Fruit fly (Drosophila melanogaster): ENCODE results near the gene Flad1.

The Flad1 gene

DNA sequence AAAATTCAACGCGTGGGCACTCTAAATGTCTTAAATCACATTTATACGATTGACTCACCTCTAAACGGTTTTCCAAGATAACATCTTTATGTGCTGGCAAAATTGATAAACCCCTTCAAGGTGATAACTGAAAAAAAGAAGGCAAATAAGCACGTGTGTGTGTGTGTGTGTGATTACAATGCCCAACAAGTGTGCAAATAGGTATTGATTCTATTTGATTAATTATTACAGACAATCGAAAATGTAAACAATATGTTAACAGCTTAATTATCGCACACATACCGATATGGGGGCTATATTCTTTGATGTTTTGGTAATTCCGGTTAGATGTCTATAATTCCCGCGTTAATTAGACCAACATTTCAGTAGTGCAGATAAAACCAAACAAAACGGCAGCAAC, 16.8 kb downstream of the Flad1 start:
- TF ChIP-seq noc (tag; optimal IDR thresholded peaks at IDR 0.05): no peak

DNA sequence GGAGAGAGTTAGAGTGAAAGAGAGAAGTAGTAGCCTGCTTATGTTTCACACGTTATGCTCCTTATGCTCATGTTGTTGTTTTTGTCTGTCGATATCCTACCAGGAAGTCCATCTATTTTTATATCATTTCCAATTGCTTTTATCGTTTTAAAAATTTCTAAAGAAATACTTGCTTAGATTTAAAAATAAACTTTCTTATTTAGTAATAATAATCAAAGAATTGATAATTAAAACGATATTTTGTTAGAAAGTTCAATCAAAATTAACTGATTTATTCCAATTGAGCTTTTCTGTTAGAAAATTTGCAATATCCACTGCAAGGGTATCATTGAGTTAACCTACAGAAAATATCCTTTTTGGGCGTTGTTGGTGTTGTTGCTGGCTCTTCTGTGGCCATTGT, 33.5 kb downstream of the Flad1 start:
- no peak for TF ChIP-seq noc (tag; optimal IDR thresholded peaks at IDR 0.05)

DNA sequence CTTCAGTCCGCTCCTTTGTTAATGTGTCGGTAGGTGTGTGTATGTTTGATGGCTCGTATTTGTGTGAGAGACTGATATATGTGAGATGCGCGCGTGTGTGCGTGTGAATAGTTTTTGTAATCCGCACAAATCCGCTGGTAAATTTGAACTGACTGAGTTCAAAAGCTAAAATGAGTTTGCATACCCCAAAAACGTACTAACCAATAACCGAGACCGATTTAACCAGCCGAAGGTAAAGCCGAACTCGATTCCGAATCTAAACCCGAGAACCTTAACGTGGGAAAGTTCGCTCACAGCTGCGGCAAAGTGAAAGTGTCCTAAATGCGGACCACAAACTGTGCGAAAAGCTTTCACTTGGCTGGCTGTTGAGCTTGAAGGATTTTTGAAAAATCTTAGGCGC, 34.7 kb downstream of the Flad1 start:
- no peak for TF ChIP-seq noc (tag; optimal IDR thresholded peaks at IDR 0.05)

DNA sequence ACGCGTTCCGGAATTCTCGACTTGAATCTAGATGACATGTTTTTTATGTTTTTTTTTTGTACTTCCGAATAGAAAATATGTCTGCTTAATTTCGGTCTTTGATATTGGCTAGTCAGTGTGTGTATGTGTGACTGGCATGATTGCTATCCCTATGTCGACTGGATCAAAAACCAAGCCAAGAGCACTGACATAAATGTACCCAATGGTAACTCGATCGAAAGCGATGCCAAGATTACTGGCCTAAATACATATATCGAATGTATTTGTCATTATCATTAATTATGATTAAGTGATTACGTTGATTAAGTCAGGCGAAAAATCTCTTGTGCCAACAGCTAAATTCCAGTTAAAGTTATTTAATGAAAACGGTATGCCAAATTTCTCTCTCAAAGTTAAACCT, 45.7 kb downstream of the Flad1 start, which contains the start of gene CG4661:
Gene CG4661 (minus strand): TSS at position 101 of the 400 bp plus-strand sequence.
- no peak for TF ChIP-seq noc (tag; optimal IDR thresholded peaks at IDR 0.05)

Data from whole organism, larva.